Fruit fly (Drosophila melanogaster) whole organism, embryonic: Measurements from ENCODE around the gene pasi2.
A peak's percentile ranks its signal among the peaks of the same experiment; 100 is the strongest.

Experiments used
- Adf1 ChIP-seq: fragments of 200-800 bp; sonication (Bioruptor generic); IDR thresholded peaks from 2 replicates; pipeline ENCODE4 v1.3.6; 2022; ENCODE audit warnings: missing biosample characterization, missing genetic modification characterization
- Atf3 ChIP-seq: fragments of 200-800 bp; sonication (Bioruptor generic); optimal IDR thresholded peaks from 3 replicates; lab custom pipeline; 2016; ENCODE audit warnings: missing biosample characterization, missing genetic modification characterization
- BEAF-32 ChIP-seq: fragments of 200-800 bp; sonication (Bioruptor generic); optimal IDR thresholded peaks from 3 replicates; lab custom pipeline; 2017; ENCODE audit warnings: missing biosample characterization, missing genetic modification characterization, mild to moderate bottlenecking, moderate library complexity, missing genetic modification reagents
- BtbVII ChIP-seq: fragments of 200-800 bp; sonication (Bioruptor generic); optimal IDR thresholded peaks from 3 replicates; lab custom pipeline; 2017; ENCODE audit warnings: missing biosample characterization, mild to moderate bottlenecking, missing genetic modification characterization
- CG10147 ChIP-seq: fragments of 200-800 bp; sonication (Bioruptor generic); optimal IDR thresholded peaks from 2 replicates; lab custom pipeline; 2019; ENCODE audit warnings: missing biosample characterization, mild to moderate bottlenecking, missing genetic modification characterization, moderate library complexity
- CG10366 ChIP-seq: fragments of 200-800 bp; sonication (Bioruptor generic); IDR thresholded peaks from 2 replicates; pipeline ENCODE4 v1.3.6; 2022; ENCODE audit warnings: missing biosample characterization, missing genetic modification characterization
- CG12155 ChIP-seq: fragments of 200-800 bp; sonication (Bioruptor generic); optimal IDR thresholded peaks from 3 replicates; lab custom pipeline; 2016; ENCODE audit warnings: missing biosample characterization, missing genetic modification characterization
- CG12219 ChIP-seq: fragments of 200-800 bp; sonication (Bioruptor generic); optimal IDR thresholded peaks from 3 replicates; lab custom pipeline; 2018; ENCODE audit warnings: missing biosample characterization, mild to moderate bottlenecking, missing genetic modification characterization
- CG12391 ChIP-seq: fragments of 200-800 bp; sonication (Bioruptor generic); optimal IDR thresholded peaks from 3 replicates; lab custom pipeline; 2018; ENCODE audit warnings: missing biosample characterization, mild to moderate bottlenecking, missing genetic modification characterization, moderate library complexity
- CG12659 ChIP-seq: fragments of 200-800 bp; sonication (Bioruptor generic); optimal IDR thresholded peaks from 3 replicates; lab custom pipeline; 2017; ENCODE audit warnings: mild to moderate bottlenecking, missing biosample characterization, missing genetic modification reagents, missing genetic modification characterization
- CG12769 ChIP-seq: fragments of 200-800 bp; sonication (Bioruptor generic); optimal IDR thresholded peaks from 2 replicates; lab custom pipeline; 2019; ENCODE audit warnings: missing biosample characterization, mild to moderate bottlenecking, missing genetic modification characterization, moderate library complexity
- CG13894 ChIP-seq: fragments of 200-800 bp; sonication (Bioruptor generic); optimal IDR thresholded peaks from 3 replicates; lab custom pipeline; 2018; ENCODE audit warnings: missing biosample characterization, mild to moderate bottlenecking, missing genetic modification characterization, moderate library complexity
- CG14710 ChIP-seq: fragments of 200-800 bp; sonication (Bioruptor generic); optimal IDR thresholded peaks from 3 replicates; lab custom pipeline; 2019; ENCODE audit warnings: missing biosample characterization, mild to moderate bottlenecking, missing genetic modification characterization, moderate library complexity
- CG14965 ChIP-seq: fragments of 200-800 bp; sonication (Bioruptor generic); optimal IDR thresholded peaks from 2 replicates; lab custom pipeline; 2016; ENCODE audit warnings: missing biosample characterization, missing genetic modification characterization, borderline replicate concordance
- CG17361 ChIP-seq: fragments of 200-800 bp; sonication (Bioruptor generic); IDR thresholded peaks from 3 replicates; pipeline ENCODE4 v1.3.6; 2022; ENCODE audit warnings: missing biosample characterization, missing genetic modification characterization
- CG18262 ChIP-seq: fragments of 200-800 bp; optimal IDR thresholded peaks from 3 replicates; lab custom pipeline; 2019; ENCODE audit warnings: missing biosample characterization, mild to moderate bottlenecking, missing genetic modification characterization, moderate library complexity
- CG2116 ChIP-seq: fragments of 200-800 bp; sonication (Bioruptor generic); optimal IDR thresholded peaks from 3 replicates; lab custom pipeline; 2018; ENCODE audit warnings: missing biosample characterization, mild to moderate bottlenecking, missing genetic modification characterization
- CG2678 ChIP-seq: fragments of 200-800 bp; sonication (Bioruptor generic); optimal IDR thresholded peaks from 3 replicates; lab custom pipeline; 2019; ENCODE audit warnings: missing biosample characterization, mild to moderate bottlenecking, missing genetic modification characterization, moderate library complexity
- CG2875 ChIP-seq: fragments of 200-800 bp; sonication (Bioruptor generic); optimal IDR thresholded peaks from 2 replicates; lab custom pipeline; 2017; ENCODE audit warnings: missing biosample characterization, mild to moderate bottlenecking, missing genetic modification characterization, missing genetic modification reagents
- CG30020 ChIP-seq: fragments of 200-800 bp; optimal IDR thresholded peaks from 2 replicates; lab custom pipeline; 2019; ENCODE audit warnings: missing biosample characterization, mild to moderate bottlenecking, missing genetic modification characterization, moderate library complexity
- CG4404 ChIP-seq: fragments of 200-800 bp; sonication (Bioruptor generic); IDR thresholded peaks from 2 replicates; pipeline ENCODE4 v1.3.6; 2022; ENCODE audit warnings: missing biosample characterization, missing genetic modification characterization
- CG5953 ChIP-seq: fragments of 200-800 bp; sonication (Bioruptor generic); IDR thresholded peaks from 2 replicates; pipeline ENCODE4 v1.3.6; 2022; ENCODE audit warnings: missing biosample characterization, missing genetic modification characterization
- CG9727 ChIP-seq: fragments of 200-800 bp; sonication (Bioruptor generic); optimal IDR thresholded peaks from 3 replicates; lab custom pipeline; 2017; ENCODE audit warnings: missing biosample characterization, mild to moderate bottlenecking, missing genetic modification characterization
- Fer1 ChIP-seq: fragments of 200-800 bp; sonication (Bioruptor generic); optimal IDR thresholded peaks from 2 replicates; lab custom pipeline; 2017; ENCODE audit warnings: missing biosample characterization, mild to moderate bottlenecking, missing genetic modification characterization
- GATAe ChIP-seq: fragments of 200-800 bp; sonication (Bioruptor generic); conservative IDR thresholded peaks from 2 replicates; pipeline ENCODE4 v1.3.6; 2022; ENCODE audit warnings: missing biosample characterization, missing genetic modification characterization
- HLHmδ ChIP-seq: fragments of 200-800 bp; sonication (Bioruptor generic); optimal IDR thresholded peaks from 2 replicates; lab custom pipeline; 2018; ENCODE audit warnings: missing biosample characterization, mild to moderate bottlenecking, missing genetic modification characterization, moderate library complexity
- NfI ChIP-seq: fragments of 200-800 bp; sonication (Bioruptor generic); optimal IDR thresholded peaks from 3 replicates; lab custom pipeline; 2018; ENCODE audit warnings: missing biosample characterization, mild to moderate bottlenecking, missing genetic modification characterization, moderate library complexity
- Oli ChIP-seq: fragments of 200-800 bp; sonication (Bioruptor generic); optimal IDR thresholded peaks from 2 replicates; lab custom pipeline; 2018; ENCODE audit warnings: missing biosample characterization, mild to moderate bottlenecking, missing genetic modification characterization, moderate library complexity
- Pdp1 ChIP-seq, 2 experiments: fragments of 200-800 bp; sonication (Bioruptor generic); optimal IDR thresholded peaks; 3 replicates each; lab custom pipeline; 2016; ENCODE audit warnings: missing biosample characterization in 2 of 2, missing genetic modification characterization in 2 of 2, mild to moderate bottlenecking in 1 of 2, moderate library complexity in 1 of 2
- Rx ChIP-seq: fragments of 200-800 bp; sonication (Bioruptor generic); IDR thresholded peaks from 2 replicates; pipeline ENCODE4 v1.3.6; 2022; ENCODE audit warnings: missing biosample characterization, missing genetic modification characterization
- Xbp1 ChIP-seq: fragments of 200-800 bp; sonication (Bioruptor generic); optimal IDR thresholded peaks from 3 replicates; lab custom pipeline; 2016; ENCODE audit warnings: missing biosample characterization, mild to moderate bottlenecking, missing genetic modification characterization
- ash1 ChIP-seq: fragments of 200-800 bp; sonication (Bioruptor generic); optimal IDR thresholded peaks from 2 replicates; lab custom pipeline; 2018; ENCODE audit warnings: missing biosample characterization, mild to moderate bottlenecking, missing genetic modification characterization
- chm ChIP-seq: fragments of 200-800 bp; sonication (Bioruptor generic); IDR thresholded peaks from 2 replicates; pipeline ENCODE4 v1.3.6; 2022; ENCODE audit warnings: missing biosample characterization, missing genetic modification characterization
- dmrt11E ChIP-seq: fragments of 200-800 bp; sonication (Bioruptor generic); optimal IDR thresholded peaks from 3 replicates; lab custom pipeline; 2018; ENCODE audit warnings: missing biosample characterization, mild to moderate bottlenecking, missing genetic modification characterization, moderate library complexity
- dmrt99B ChIP-seq: fragments of 200-800 bp; sonication (Bioruptor generic); optimal IDR thresholded peaks from 2 replicates; lab custom pipeline; 2018; ENCODE audit warnings: missing biosample characterization, mild to moderate bottlenecking, missing genetic modification characterization, moderate library complexity
- ems ChIP-seq: fragments of 200-800 bp; sonication (Bioruptor generic); optimal IDR thresholded peaks from 3 replicates; lab custom pipeline; 2016; ENCODE audit warnings: missing biosample characterization, missing genetic modification characterization
- esg ChIP-seq: fragments of 200-800 bp; sonication (Bioruptor generic); conservative IDR thresholded peaks from 2 replicates; pipeline ENCODE4 v1.3.6; 2022; ENCODE audit warnings: missing biosample characterization, missing genetic modification characterization
- eyg ChIP-seq: fragments of 200-800 bp; sonication (Bioruptor generic); optimal IDR thresholded peaks from 3 replicates; lab custom pipeline; 2016; ENCODE audit warnings: missing biosample characterization, missing genetic modification characterization
- fu2 ChIP-seq: fragments of 200-800 bp; sonication (Bioruptor generic); optimal IDR thresholded peaks from 2 replicates; lab custom pipeline; 2016; ENCODE audit warnings: missing biosample characterization, missing genetic modification characterization
- gsb ChIP-seq: fragments of 200-800 bp; sonication (Bioruptor generic); IDR thresholded peaks from 2 replicates; pipeline ENCODE4 v1.3.6; 2022; ENCODE audit warnings: missing biosample characterization, missing genetic modification characterization
- hth ChIP-seq: fragments of >200 bp; optimal IDR thresholded peaks from 2 replicates; lab custom pipeline; 2017; ENCODE audit warnings: inconsistent platforms
- klu ChIP-seq: fragments of 200-800 bp; sonication (Bioruptor generic); IDR thresholded peaks from 2 replicates; pipeline ENCODE4 v1.3.6; 2022; ENCODE audit warnings: missing biosample characterization, missing genetic modification characterization
- nom ChIP-seq: fragments of 200-800 bp; sonication (Bioruptor generic); optimal IDR thresholded peaks from 2 replicates; lab custom pipeline; 2017; ENCODE audit warnings: missing biosample characterization, missing genetic modification characterization, mild to moderate bottlenecking, moderate library complexity, missing genetic modification reagents
- org-1 ChIP-seq: fragments of 200-800 bp; sonication (Bioruptor generic); optimal IDR thresholded peaks from 2 replicates; lab custom pipeline; 2017; ENCODE audit warnings: missing biosample characterization, missing genetic modification characterization
- phol ChIP-seq: fragments of 200-800 bp; sonication (Bioruptor generic); optimal IDR thresholded peaks from 3 replicates; lab custom pipeline; 2018; ENCODE audit warnings: missing biosample characterization, mild to moderate bottlenecking, missing genetic modification characterization, moderate library complexity
- rib ChIP-seq: fragments of 200-800 bp; sonication (Bioruptor generic); IDR thresholded peaks from 2 replicates; pipeline ENCODE4 v1.3.6; 2022; ENCODE audit warnings: missing biosample characterization, missing genetic modification characterization
- slbo ChIP-seq: fragments of 200-800 bp; sonication (Bioruptor generic); IDR thresholded peaks from 2 replicates; pipeline ENCODE4 v1.3.6; 2022; ENCODE audit warnings: missing biosample characterization, missing genetic modification characterization
- sob ChIP-seq: fragments of 200-800 bp; sonication (Bioruptor generic); IDR thresholded peaks from 2 replicates; pipeline ENCODE4 v1.3.6; 2022; ENCODE audit warnings: missing biosample characterization, missing genetic modification characterization
- vfl ChIP-seq: fragments of 200-800 bp; sonication (Bioruptor generic); optimal IDR thresholded peaks from 2 replicates; lab custom pipeline; 2016; ENCODE audit warnings: missing biosample characterization, missing genetic modification characterization

pasi2 gene

DNA sequence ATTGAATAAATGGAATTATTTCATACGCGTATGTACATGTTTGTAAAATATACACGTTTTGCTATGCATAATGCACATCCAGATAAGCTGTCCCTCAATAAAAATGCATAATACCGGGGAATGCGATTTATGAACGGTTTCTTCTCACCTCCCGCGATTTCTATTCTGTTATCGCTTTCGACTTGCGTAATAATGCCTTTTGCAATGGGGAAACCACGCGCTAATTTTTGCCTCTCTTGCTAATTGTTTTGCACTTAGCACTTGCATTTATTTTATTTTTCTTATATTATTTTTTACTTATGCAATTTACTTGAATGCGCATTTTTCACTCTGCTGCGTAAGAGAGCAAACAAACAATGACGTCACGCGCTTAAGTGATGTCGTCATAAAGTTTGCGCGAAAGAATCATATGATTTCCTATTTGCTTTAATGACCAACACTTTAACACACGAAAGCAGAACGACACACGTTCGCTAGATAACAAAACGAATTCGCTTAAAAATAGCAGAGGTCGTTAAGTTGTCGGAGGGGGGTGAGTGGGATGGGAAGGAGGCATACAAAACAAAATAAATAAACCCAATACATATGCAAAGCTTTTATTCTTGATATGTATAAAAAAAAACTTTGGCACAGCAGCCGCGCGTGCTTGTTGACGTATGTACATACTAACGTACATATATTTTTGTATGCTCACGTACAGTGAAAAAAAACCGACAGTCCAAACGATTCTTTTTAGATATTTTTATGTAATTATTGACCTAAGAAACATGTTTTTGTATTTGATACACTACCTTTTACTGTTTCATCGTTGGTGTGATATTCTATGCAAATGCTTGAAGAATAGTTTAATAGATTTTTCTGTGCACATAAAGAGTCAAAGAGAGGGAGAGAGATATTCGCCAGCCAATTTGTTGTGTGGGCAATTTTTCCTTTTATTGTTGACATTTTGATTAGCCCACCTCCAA is 16.7 kb downstream of the pasi2 start (continued):
- no peak for TF ChIP-seq sob (GFP tag; lab: Robert Waterston, UW)
- no peak for TF ChIP-seq CG14710
- TF ChIP-seq BtbVII (GFP tag; lab: Kevin White, UChicago), result peak; percentile 82
- TF ChIP-seq CG30020 (tag; lab: Kevin White, UChicago), result no peak
- peak; percentile 69 for TF ChIP-seq CG12155 (GFP tag; lab: Kevin White, UChicago)
- peak; percentile 47 for TF ChIP-seq phol (tag; lab: Kevin White, UChicago)
- no peak for TF ChIP-seq hth (lab: Kevin White, UChicago)
- no peak for TF ChIP-seq Rx
- peak; percentile 43 to 73 for TF ChIP-seq Pdp1 (GFP tag; optimal IDR thresholded peaks at IDR 0.05; lab: Kevin White, UChicago)
- TF ChIP-seq CG2875, result no peak
- TF ChIP-seq dmrt11E, result no peak
- TF ChIP-seq CG13894 (tag; lab: Kevin White, UChicago), result peak; percentile 85
- peak; percentile 36 for TF ChIP-seq org-1 (GFP tag; lab: Kevin White, UChicago)
- no peak for TF ChIP-seq CG14965
- TF ChIP-seq CG5953 (GFP tag; lab: Robert Waterston, UW), result no peak
- no peak for TF ChIP-seq Adf1 (GFP tag; lab: Robert Waterston, UW)
- no peak for TF ChIP-seq klu (GFP tag; lab: Robert Waterston, UW)
- peak; percentile 65 for TF ChIP-seq CG10147 (GFP tag; lab: Kevin White, UChicago)
- peak; percentile 71 for TF ChIP-seq Xbp1 (GFP tag; lab: Kevin White, UChicago)
- TF ChIP-seq CG12219 (GFP tag; lab: Kevin White, UChicago), result no peak
- no peak for TF ChIP-seq rib (GFP tag; lab: Robert Waterston, UW)
- TF ChIP-seq dmrt99B (tag; lab: Kevin White, UChicago), result peak; percentile 62
- peak; percentile 21 for TF ChIP-seq CG18262
- TF ChIP-seq gsb (GFP tag; lab: Robert Waterston, UW), result no peak
- no peak for TF ChIP-seq GATAe (GFP tag; lab: Robert Waterston, UW)
- no peak for TF ChIP-seq vfl
- peak; percentile 49 for TF ChIP-seq CG12659 (GFP tag; lab: Kevin White, UChicago)
- peak; percentile 76 for TF ChIP-seq Fer1 (GFP tag; lab: Kevin White, UChicago)
- TF ChIP-seq CG12769 (tag; lab: Kevin White, UChicago), result peak; percentile 71
- TF ChIP-seq ash1 (GFP tag; lab: Kevin White, UChicago), result no peak
- TF ChIP-seq HLHmδ (GFP tag; lab: Kevin White, UChicago), result no peak
- TF ChIP-seq Atf3 (GFP tag; lab: Kevin White, UChicago), result peak; percentile 20
- peak; percentile 50 for TF ChIP-seq NfI
- peak; percentile 75 for TF ChIP-seq CG9727 (GFP tag; lab: Kevin White, UChicago)
- TF ChIP-seq ems (GFP tag; lab: Kevin White, UChicago), result peak; percentile 69
- TF ChIP-seq chm (GFP tag; lab: Robert Waterston, UW), result no peak
- no peak for TF ChIP-seq CG4404
- peak; percentile 62 for TF ChIP-seq fu2 (GFP tag; lab: Kevin White, UChicago)
- TF ChIP-seq CG12391 (tag; lab: Kevin White, UChicago), result peak; percentile 59
- peak; percentile 84 for TF ChIP-seq CG2678 (tag; lab: Kevin White, UChicago)
- TF ChIP-seq eyg (GFP tag; lab: Kevin White, UChicago), result peak; percentile 72
- no peak for TF ChIP-seq slbo (GFP tag; lab: Robert Waterston, UW)
- peak; percentile 46 for TF ChIP-seq Oli (tag; lab: Kevin White, UChicago)
- TF ChIP-seq CG2116 (GFP tag; lab: Kevin White, UChicago), result peak; percentile 25
- no peak for TF ChIP-seq BEAF-32 (GFP tag; lab: Kevin White, UChicago)
- no peak for TF ChIP-seq nom (GFP tag; lab: Kevin White, UChicago)
- no peak for TF ChIP-seq CG17361 (GFP tag; lab: Robert Waterston, UW)
- no peak for TF ChIP-seq CG10366 (GFP tag; lab: Robert Waterston, UW)
- no peak for TF ChIP-seq esg (GFP tag; lab: Robert Waterston, UW)
